Fruit fly (Drosophila melanogaster): ENCODE measurements around the gene CG15332.

The CG15332 gene

dm6 chrX:7980786-7981185, 25.0 kb upstream of the CG15332 start:
- TF ChIP-seq fd59A (GFP tag; optimal IDR thresholded peaks at IDR 0.05) = no peak
- TF ChIP-seq CG9139 (GFP tag; optimal IDR thresholded peaks at IDR 0.05) = peak; percentile 77
- no peak for TF ChIP-seq dac (GFP tag; optimal IDR thresholded peaks at IDR 0.05)
- no peak for TF ChIP-seq esn (GFP tag; optimal IDR thresholded peaks at IDR 0.05)
- TF ChIP-seq CG3032 (tag; optimal IDR thresholded peaks at IDR 0.05) = peak; percentile 51
- TF ChIP-seq CG16779 (tag; optimal IDR thresholded peaks at IDR 0.05) = no peak
- no peak for TF ChIP-seq Hr38 (GFP tag; optimal IDR thresholded peaks at IDR 0.05)
- TF ChIP-seq Sox15 (GFP tag; optimal IDR thresholded peaks at IDR 0.05) = no peak
- no peak for TF ChIP-seq Sox14 (GFP tag; optimal IDR thresholded peaks at IDR 0.05)
- TF ChIP-seq Ets21C (GFP tag; optimal IDR thresholded peaks at IDR 0.05) = no peak
- TF ChIP-seq salr (GFP tag; optimal IDR thresholded peaks at IDR 0.05) = no peak
- TF ChIP-seq CG6808 (GFP tag; optimal IDR thresholded peaks at IDR 0.05) = peak; percentile 71
- TF ChIP-seq CG7368 (GFP tag; optimal IDR thresholded peaks at IDR 0.05) = no peak
- TF ChIP-seq achi (GFP tag; optimal IDR thresholded peaks at IDR 0.05) = peak; percentile 3
- no peak for TF ChIP-seq vri (GFP tag; optimal IDR thresholded peaks at IDR 0.05)
- peak; percentile 33 for TF ChIP-seq CG10669 (GFP tag; optimal IDR thresholded peaks at IDR 0.05)
- peak; percentile 58 for TF ChIP-seq dsx (GFP tag; optimal IDR thresholded peaks at IDR 0.05; ENCODE audit: poor library complexity, severe bottlenecking)
- no peak for TF ChIP-seq Blimp-1 (GFP tag; optimal IDR thresholded peaks at IDR 0.05)
- no peak for TF ChIP-seq Sox102F (GFP tag; optimal IDR thresholded peaks at IDR 0.05)
- TF ChIP-seq Hr4 (GFP tag; optimal IDR thresholded peaks at IDR 0.05) = no peak
- TF ChIP-seq cyc (GFP tag; optimal IDR thresholded peaks at IDR 0.05) = no peak
- TF ChIP-seq net (GFP tag; optimal IDR thresholded peaks at IDR 0.05) = no peak
- TF ChIP-seq eg (GFP tag; IDR thresholded peaks at IDR 0.05) = no peak
- no peak for TF ChIP-seq CG8319 (GFP tag; optimal IDR thresholded peaks at IDR 0.05)
- no peak for TF ChIP-seq lz (GFP tag; optimal IDR thresholded peaks at IDR 0.05)
- 0 out of 3 replicates have a peak, but pooled peaks have one; percentile 42 for TF ChIP-seq CG6163 (GFP tag; IDR thresholded peaks at IDR 0.05)
- peak; percentile 87 for TF ChIP-seq ss (GFP tag; optimal IDR thresholded peaks at IDR 0.05)
- no peak for TF ChIP-seq Met (GFP tag; optimal IDR thresholded peaks at IDR 0.05)
- TF ChIP-seq CG1621 (tag; optimal IDR thresholded peaks at IDR 0.05) = no peak
- no peak for TF ChIP-seq Hr39 (GFP tag; optimal IDR thresholded peaks at IDR 0.05)
- no peak for TF ChIP-seq Eip93F (GFP tag; optimal IDR thresholded peaks at IDR 0.05)
- no peak for TF ChIP-seq svp (GFP tag)
- no peak for TF ChIP-seq CG6792 (GFP tag; optimal IDR thresholded peaks at IDR 0.05)
- no peak for TF ChIP-seq CG31627 (GFP tag; optimal IDR thresholded peaks at IDR 0.05)
- TF ChIP-seq Gug (GFP tag; IDR thresholded peaks at IDR 0.05) = no peak
- no peak for TF ChIP-seq fkh (GFP tag; optimal IDR thresholded peaks at IDR 0.05)
- TF ChIP-seq CG8632 (GFP tag; optimal IDR thresholded peaks at IDR 0.05) = no peak
- no peak for TF ChIP-seq CG11762 (GFP tag; optimal IDR thresholded peaks at IDR 0.05; ENCODE audit: insufficient read depth)
- TF ChIP-seq CG32006 (GFP tag; optimal IDR thresholded peaks at IDR 0.05) = no peak
- no peak for TF ChIP-seq topi (GFP tag; optimal IDR thresholded peaks at IDR 0.05)
- TF ChIP-seq CG11902 (GFP tag; optimal IDR thresholded peaks at IDR 0.05) = no peak
- peak; percentile 21; the same call in 1 of the 2 replicates for TF ChIP-seq CG15336 (GFP tag; IDR thresholded peaks at IDR 0.05)
- TF ChIP-seq CG8119 (GFP tag; IDR thresholded peaks at IDR 0.05) = peak; percentile 57
- no peak for TF ChIP-seq CG34406 (GFP tag; optimal IDR thresholded peaks at IDR 0.05)
- TF ChIP-seq pdm3 (GFP tag; optimal IDR thresholded peaks at IDR 0.05) = no peak
- peak; percentile 48 for TF ChIP-seq Ets96B (tag; optimal IDR thresholded peaks at IDR 0.05)
- TF ChIP-seq CG11294 (GFP tag; IDR thresholded peaks at IDR 0.05) = no peak
- no peak for TF ChIP-seq CG6854 (GFP tag; optimal IDR thresholded peaks at IDR 0.05)
- no peak for TF ChIP-seq Eip75B (GFP tag; optimal IDR thresholded peaks at IDR 0.05)
- no peak for TF ChIP-seq CG6276 (GFP tag; optimal IDR thresholded peaks at IDR 0.05)
- TF ChIP-seq CG4318 (GFP tag; optimal IDR thresholded peaks at IDR 0.05) = no peak
- peak; percentile 43 for TF ChIP-seq spab (GFP tag; optimal IDR thresholded peaks at IDR 0.05)
- no peak for TF ChIP-seq CG10631 (GFP tag; optimal IDR thresholded peaks at IDR 0.05)

All from whole organism, prepupa.